Fruit fly (Drosophila melanogaster) S2 (cell line): ENCODE results near the gene CG3222.

Experiments used
- CG8478 ChIP-seq: fragments of >200 bp; optimal IDR thresholded peaks from 2 replicates; lab custom pipeline; 2018
- CTCF ChIP-seq, 2 experiments: fragments of >200 bp; optimal IDR thresholded peaks; 2 replicates each; lab custom pipeline; 2018

DNA sequence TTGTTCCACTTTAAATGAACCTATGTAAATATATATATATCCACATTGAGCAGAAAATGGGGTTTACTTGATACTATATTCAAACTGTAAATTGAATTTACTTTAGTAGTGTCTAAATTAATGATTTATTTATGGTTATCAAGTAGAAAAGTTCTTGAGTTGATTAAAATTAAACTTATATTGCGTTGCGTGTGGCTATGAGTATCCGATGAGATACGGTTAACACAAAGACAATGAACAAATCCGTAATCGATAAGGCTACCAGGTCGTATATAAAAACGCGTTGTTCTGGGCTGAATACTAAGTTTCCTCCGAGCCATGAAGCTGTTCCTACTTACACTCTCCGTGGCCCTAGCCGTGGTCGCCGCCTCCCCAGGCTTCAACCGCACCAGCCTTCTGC lies 40.2 kb downstream of the CG3222 start, which contains the start of gene CG18179:
- TF ChIP-seq CG8478 (lab: Kevin White, UChicago) (no peak), CTCF (optimal IDR thresholded peaks at IDR 0.05; lab: Kevin White, UChicago) (no peak)
